Fruit fly (Drosophila melanogaster) whole organism, pupa: ENCODE measurements around the gene Mpv17.

Experiments used
- CG10348 ChIP-seq: fragments of 200-800 bp; sonication (Bioruptor generic); IDR thresholded peaks from 2 replicates; pipeline ENCODE4 v1.3.6; 2022; ENCODE audit warnings: missing biosample characterization, missing genetic modification characterization
- CG12605 ChIP-seq: fragments of 200-800 bp; sonication (Bioruptor generic); IDR thresholded peaks from 2 replicates; pipeline ENCODE4 v1.3.6; 2022; ENCODE audit warnings: missing biosample characterization, missing genetic modification characterization
- CG13204 ChIP-seq: fragments of 200-800 bp; sonication (Bioruptor generic); optimal IDR thresholded peaks from 2 replicates; lab custom pipeline; 2018; ENCODE audit warnings: missing biosample characterization, mild to moderate bottlenecking, missing genetic modification characterization, moderate library complexity
- CG14655 ChIP-seq: fragments of 200-800 bp; sonication (Bioruptor generic); optimal IDR thresholded peaks from 3 replicates; lab custom pipeline; 2017; ENCODE audit warnings: mild to moderate bottlenecking, missing biosample characterization, missing genetic modification reagents, missing genetic modification characterization
- CG15710 ChIP-seq: fragments of 200-800 bp; sonication (Bioruptor generic); optimal IDR thresholded peaks from 2 replicates; lab custom pipeline; 2018; ENCODE audit warnings: missing biosample characterization, mild to moderate bottlenecking, missing genetic modification characterization, moderate library complexity
- CG17806 ChIP-seq: fragments of 200-800 bp; sonication (Bioruptor generic); optimal IDR thresholded peaks from 2 replicates; lab custom pipeline; 2018; ENCODE audit warnings: missing biosample characterization, mild to moderate bottlenecking, missing genetic modification characterization, moderate library complexity
- CG32121 ChIP-seq: fragments of 200-800 bp; sonication (Bioruptor generic); IDR thresholded peaks from 2 replicates; pipeline ENCODE4 v1.3.6; 2022; ENCODE audit warnings: missing biosample characterization, missing genetic modification characterization
- CG34367 ChIP-seq: fragments of 200-800 bp; sonication (Bioruptor generic); optimal IDR thresholded peaks from 2 replicates; lab custom pipeline; 2018; ENCODE audit warnings: missing biosample characterization, mild to moderate bottlenecking, missing genetic modification characterization
- CG4496 ChIP-seq: fragments of 200-800 bp; sonication (Bioruptor generic); IDR thresholded peaks from 3 replicates; pipeline ENCODE4 v1.3.6; 2022; ENCODE audit warnings: missing biosample characterization, missing genetic modification characterization
- CG8159 ChIP-seq: fragments of 200-800 bp; sonication (Bioruptor generic); optimal IDR thresholded peaks from 3 replicates; lab custom pipeline; 2018; ENCODE audit warnings: missing biosample characterization, mild to moderate bottlenecking, missing genetic modification characterization, moderate library complexity
- CG8301 ChIP-seq: fragments of 200-800 bp; sonication (Bioruptor generic); optimal IDR thresholded peaks from 2 replicates; lab custom pipeline; 2018; ENCODE audit warnings: missing biosample characterization, mild to moderate bottlenecking, missing genetic modification characterization
- CG9948 ChIP-seq: fragments of 200-800 bp; sonication (Bioruptor generic); optimal IDR thresholded peaks from 2 replicates; lab custom pipeline; 2018; ENCODE audit warnings: missing biosample characterization, mild to moderate bottlenecking, missing genetic modification characterization, moderate library complexity
- D1 ChIP-seq: fragments of 200-800 bp; sonication (Bioruptor generic); optimal IDR thresholded peaks from 2 replicates; lab custom pipeline; 2018; ENCODE audit warnings: missing biosample characterization, mild to moderate bottlenecking, missing genetic modification characterization, moderate library complexity
- EcR ChIP-seq: fragments of 200-800 bp; sonication (Bioruptor generic); optimal IDR thresholded peaks from 3 replicates; lab custom pipeline; 2019; ENCODE audit warnings: missing biosample characterization, missing genetic modification characterization, mild to moderate bottlenecking, moderate library complexity, missing genetic modification reagents
- Ets98B ChIP-seq: fragments of 200-800 bp; sonication (Bioruptor generic); IDR thresholded peaks from 2 replicates; pipeline ENCODE4 v1.3.6; 2022; ENCODE audit warnings: missing biosample characterization, missing genetic modification characterization
- Pif1A ChIP-seq: fragments of 200-800 bp; sonication (Bioruptor generic); optimal IDR thresholded peaks from 3 replicates; lab custom pipeline; 2016; ENCODE audit warnings: missing biosample characterization, missing genetic modification characterization
- Pif1B ChIP-seq: fragments of 200-800 bp; sonication (Bioruptor generic); optimal IDR thresholded peaks from 3 replicates; lab custom pipeline; 2016; ENCODE audit warnings: missing biosample characterization, missing genetic modification characterization
- Snoo ChIP-seq: fragments of 200-800 bp; sonication (Bioruptor generic); optimal IDR thresholded peaks from 3 replicates; lab custom pipeline; 2017; ENCODE audit warnings: missing biosample characterization, mild to moderate bottlenecking, missing genetic modification characterization, inconsistent platforms
- fd96Ca ChIP-seq: fragments of 200-800 bp; sonication (Bioruptor generic); IDR thresholded peaks from 3 replicates; pipeline ENCODE4 v1.3.6; 2022; ENCODE audit warnings: missing biosample characterization, missing genetic modification characterization
- gl ChIP-seq: fragments of 200-800 bp; sonication (Bioruptor generic); optimal IDR thresholded peaks from 2 replicates; lab custom pipeline; 2018; ENCODE audit warnings: missing biosample characterization, mild to moderate bottlenecking, missing genetic modification characterization
- rn ChIP-seq: fragments of 200-800 bp; sonication (Bioruptor generic); IDR thresholded peaks from 2 replicates; pipeline ENCODE4 v1.3.6; 2022; ENCODE audit warnings: missing biosample characterization, missing genetic modification characterization

Mpv17 gene

DNA sequence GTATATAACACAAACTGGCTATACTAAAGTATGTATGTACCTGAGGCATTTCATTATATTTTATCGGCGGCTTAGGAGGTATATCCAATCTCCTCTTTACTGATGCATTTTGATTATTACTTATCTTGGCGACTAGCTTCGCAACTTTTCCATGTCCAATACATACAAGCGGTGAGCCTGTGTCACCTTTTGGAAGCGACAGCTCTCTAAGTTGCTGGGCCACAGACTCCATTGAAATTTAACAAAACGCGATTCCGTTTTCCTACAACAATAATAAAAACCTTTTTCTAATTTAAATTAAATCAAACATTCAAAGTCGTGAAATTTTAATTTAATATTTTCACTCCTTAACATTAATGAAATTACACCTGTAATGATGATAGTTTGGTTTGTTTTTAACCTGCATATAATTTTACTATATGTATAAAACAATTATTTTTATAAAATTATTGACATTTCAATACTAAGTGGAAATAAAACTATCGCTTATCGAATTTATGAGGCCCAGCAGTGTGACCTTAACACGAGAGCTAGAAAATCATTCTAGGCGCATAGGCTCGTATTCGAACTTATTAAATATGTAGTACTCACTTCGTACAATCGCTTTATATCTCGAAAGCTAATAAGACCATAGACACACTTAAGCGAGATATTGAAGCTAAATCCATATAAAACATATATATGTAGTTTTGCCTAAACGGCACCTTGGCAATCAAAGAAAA, 31.4 kb upstream of the Mpv17 start, which contains the start of gene apolpp:
Gene apolpp (plus strand): TSS at position 597 of the 722 bp plus-strand sequence.
- TF ChIP-seq CG8301 (tag; lab: Kevin White, UChicago) (no peak), Snoo (tag; lab: Kevin White, UChicago) (peak; percentile 15), EcR (GFP tag; lab: Kevin White, UChicago) (no peak), CG15710 (tag; lab: Kevin White, UChicago) (peak; percentile 27), CG8159 (tag; lab: Kevin White, UChicago) (peak; percentile 21), CG14655 (GFP tag; lab: Kevin White, UChicago) (peak; percentile 28)

DNA sequence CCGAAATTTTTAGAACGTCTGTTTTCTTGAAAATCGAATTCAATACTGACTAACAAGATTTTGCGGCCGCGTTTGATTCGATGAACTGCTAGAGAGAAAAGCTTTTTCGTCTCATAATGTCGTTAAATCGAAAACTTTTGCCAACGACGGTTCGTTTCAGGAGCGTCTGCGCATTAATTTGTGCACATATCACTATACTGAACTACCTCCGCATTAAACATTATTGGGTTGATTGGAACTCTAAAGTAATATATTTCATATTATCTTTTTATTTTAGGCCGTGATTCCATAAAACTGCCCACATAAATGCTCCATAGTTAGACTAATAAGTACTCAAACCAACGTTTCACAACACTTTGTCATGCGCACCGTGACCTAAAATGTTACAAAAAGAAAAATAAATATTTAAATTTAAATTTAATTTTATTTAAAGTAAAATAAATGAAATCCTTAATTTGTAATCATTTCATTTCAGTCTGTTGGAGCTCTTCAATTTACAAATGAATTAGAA, 24.5 kb upstream of the Mpv17 start, which contains the start of gene CaMKII:
Gene CaMKII (minus strand): TSS at position 51 of the 511 bp plus-strand sequence.
- TF ChIP-seq Pif1A (GFP tag; lab: Kevin White, UChicago) (no peak), CG32121 (no peak), CG4496 (GFP tag; lab: Robert Waterston, UW) (no peak), CG34367 (tag; lab: Kevin White, UChicago) (no peak), CG17806 (tag; lab: Kevin White, UChicago) (peak; percentile 1), CG8301 (tag; lab: Kevin White, UChicago) (no peak), Pif1B (GFP tag; lab: Kevin White, UChicago) (peak; percentile 12), CG10348 (GFP tag; lab: Robert Waterston, UW) (no peak), gl (tag; lab: Kevin White, UChicago) (no peak)

DNA sequence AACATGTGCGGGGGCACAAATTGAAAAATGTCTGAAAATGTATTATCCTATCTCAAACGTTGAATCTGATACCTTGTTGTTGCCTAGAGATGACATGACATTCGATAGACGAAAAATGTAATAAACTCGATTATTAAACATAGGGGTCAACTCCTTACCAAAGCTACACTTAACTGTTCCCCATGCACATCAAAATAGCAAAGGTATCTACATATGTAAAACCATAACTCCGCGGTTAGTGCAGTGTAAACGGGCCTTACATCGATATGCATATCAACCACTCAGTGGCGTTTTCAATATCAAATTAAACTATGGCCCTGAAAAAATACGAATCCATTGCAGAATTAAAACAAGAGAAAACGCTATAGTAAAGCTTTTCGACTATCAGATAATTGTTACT, 22.1 kb upstream of the Mpv17 start:
- TF ChIP-seq CG8159 (tag; lab: Kevin White, UChicago), result no peak
- TF ChIP-seq gl (tag; lab: Kevin White, UChicago), result no peak
- TF ChIP-seq CG17806 (tag; lab: Kevin White, UChicago), result no peak
- TF ChIP-seq CG15710 (tag; lab: Kevin White, UChicago), result no peak
- TF ChIP-seq Pif1B (GFP tag; lab: Kevin White, UChicago), result no peak
- TF ChIP-seq CG8301 (tag; lab: Kevin White, UChicago), result no peak
- no peak for TF ChIP-seq CG9948 (tag; lab: Kevin White, UChicago)
- no peak for TF ChIP-seq CG10348 (GFP tag; lab: Robert Waterston, UW)
- TF ChIP-seq D1 (tag; lab: Kevin White, UChicago), result no peak
- TF ChIP-seq EcR (GFP tag; lab: Kevin White, UChicago), result no peak
- TF ChIP-seq CG14655 (GFP tag; lab: Kevin White, UChicago), result no peak
- TF ChIP-seq CG13204 (GFP tag; lab: Kevin White, UChicago), result no peak
- TF ChIP-seq Ets98B (GFP tag; lab: Robert Waterston, UW), result no peak
- no peak for TF ChIP-seq rn (GFP tag; lab: Robert Waterston, UW)
- no peak for TF ChIP-seq fd96Ca (GFP tag; lab: Robert Waterston, UW)
- TF ChIP-seq Snoo (tag; lab: Kevin White, UChicago), result no peak
- TF ChIP-seq Pif1A (GFP tag; lab: Kevin White, UChicago), result no peak
- no peak for TF ChIP-seq CG32121
- TF ChIP-seq CG4496 (GFP tag; lab: Robert Waterston, UW), result no peak
- TF ChIP-seq CG12605 (GFP tag; lab: Robert Waterston, UW), result no peak

DNA sequence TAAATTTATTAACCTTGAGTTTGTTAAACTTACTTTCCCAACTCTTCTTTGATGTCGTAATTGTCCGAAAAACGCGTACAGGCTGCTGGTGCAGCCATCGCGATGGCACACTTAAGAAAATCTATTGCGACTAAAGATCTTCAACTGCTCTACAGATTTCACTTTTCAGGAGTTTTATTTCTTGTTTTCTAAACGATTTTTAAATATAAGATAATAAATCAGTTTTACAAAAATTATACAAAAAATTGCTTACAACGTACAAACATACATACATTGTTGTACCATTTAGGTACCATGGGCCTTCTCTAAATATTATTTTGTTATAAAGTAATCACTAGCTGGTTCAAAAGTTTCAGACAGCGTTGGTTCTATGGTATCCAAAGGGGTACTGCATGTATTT, 21.3 kb upstream of the Mpv17 start:
- TF ChIP-seq EcR (GFP tag; lab: Kevin White, UChicago), result no peak
- no peak for TF ChIP-seq CG34367 (tag; lab: Kevin White, UChicago)
- no peak for TF ChIP-seq Pif1A (GFP tag; lab: Kevin White, UChicago)
- TF ChIP-seq D1 (tag; lab: Kevin White, UChicago), result no peak
- TF ChIP-seq CG14655 (GFP tag; lab: Kevin White, UChicago), result no peak
- TF ChIP-seq CG12605 (GFP tag; lab: Robert Waterston, UW), result no peak
- TF ChIP-seq fd96Ca (GFP tag; lab: Robert Waterston, UW), result no peak
- no peak for TF ChIP-seq CG32121

DNA sequence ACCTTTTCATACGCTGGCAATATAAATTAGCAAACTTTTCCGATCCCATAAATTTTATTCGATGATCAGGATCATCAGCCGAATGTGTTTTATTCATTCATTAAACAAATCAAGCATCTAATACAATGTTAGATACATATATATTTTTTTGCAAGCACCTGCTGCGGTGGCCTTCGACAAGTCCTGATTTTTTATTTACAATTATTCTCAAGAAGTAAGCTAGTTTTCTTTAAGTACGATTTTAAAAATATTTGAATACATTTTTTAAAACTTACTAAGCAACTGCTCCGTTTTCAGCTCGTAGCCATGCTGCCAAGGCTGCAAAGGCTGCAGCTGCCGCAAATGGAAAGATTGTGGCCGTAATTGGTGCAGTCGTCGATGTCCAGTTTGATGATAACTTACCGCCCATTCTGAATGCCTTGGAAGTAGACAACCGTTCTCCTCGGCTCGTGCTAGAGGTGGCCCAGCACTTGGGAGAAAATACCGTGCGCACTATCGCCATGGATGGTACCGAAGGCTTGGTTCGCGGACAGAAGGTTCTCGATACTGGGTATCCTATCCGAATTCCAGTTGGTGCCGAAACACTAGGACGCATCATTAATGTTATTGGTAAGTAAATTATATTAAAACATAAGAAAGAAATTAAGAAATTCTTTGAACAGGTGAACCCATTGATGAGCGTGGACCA, 3.6 kb upstream of the Mpv17 start:
- TF ChIP-seq Snoo (tag; lab: Kevin White, UChicago) (no peak), Ets98B (GFP tag; lab: Robert Waterston, UW) (no peak), CG14655 (GFP tag; lab: Kevin White, UChicago) (no peak), rn (GFP tag; lab: Robert Waterston, UW) (no peak), EcR (GFP tag; lab: Kevin White, UChicago) (no peak), CG10348 (GFP tag; lab: Robert Waterston, UW) (no peak), CG4496 (GFP tag; lab: Robert Waterston, UW) (no peak), CG17806 (tag; lab: Kevin White, UChicago) (no peak), gl (tag; lab: Kevin White, UChicago) (no peak), CG13204 (GFP tag; lab: Kevin White, UChicago) (no peak), CG8301 (tag; lab: Kevin White, UChicago) (no peak), fd96Ca (GFP tag; lab: Robert Waterston, UW) (no peak), Pif1B (GFP tag; lab: Kevin White, UChicago) (no peak), CG32121 (no peak), D1 (tag; lab: Kevin White, UChicago) (no peak), Pif1A (GFP tag; lab: Kevin White, UChicago) (no peak), CG15710 (tag; lab: Kevin White, UChicago) (no peak)
- TF ChIP-seq, all 21 proteins: peak for 0
